Fruit fly (Drosophila melanogaster): ENCODE measurements around the gene Grx1.

Grx1 gene

dm6 chr3L:18822450-18823220 lies 46.4 kb upstream of the Grx1 start, which contains the start of gene Cat (continued):
- TF ChIP-seq CkIIα-i1 (GFP tag; IDR thresholded peaks at IDR 0.05) = no peak
- TF ChIP-seq bbx (GFP tag; IDR thresholded peaks at IDR 0.05; ENCODE audit: partially characterized antibody) = peak; percentile 88
- TF ChIP-seq Doc2 (GFP tag; IDR thresholded peaks at IDR 0.05) = no peak
- TF ChIP-seq pan (optimal IDR thresholded peaks at IDR 0.05) = no peak
- TF ChIP-seq pan (GFP tag; optimal IDR thresholded peaks at IDR 0.05 in 1 of 2, IDR thresholded peaks at IDR 0.05 in 1 of 2) = peak in 1 of 2 experiments; percentile 37
- TF ChIP-seq CG1602 (GFP tag; optimal IDR thresholded peaks at IDR 0.05) = no peak
- peak; percentile 46 for TF ChIP-seq CG2678 (tag; optimal IDR thresholded peaks at IDR 0.05)
- no peak for TF ChIP-seq Lhr (GFP tag; optimal IDR thresholded peaks at IDR 0.05)
- TF ChIP-seq tin (GFP tag; optimal IDR thresholded peaks at IDR 0.05) = peak; percentile 41
- TF ChIP-seq Lpt (GFP tag; optimal IDR thresholded peaks at IDR 0.05) = no peak
- TF ChIP-seq CG13624 (GFP tag; optimal IDR thresholded peaks at IDR 0.05) = peak; percentile 42
- no peak for TF ChIP-seq disco-r (GFP tag; optimal IDR thresholded peaks at IDR 0.05)
- TF ChIP-seq Bgb (GFP tag; IDR thresholded peaks at IDR 0.05; ENCODE audit: partially characterized antibody) = peak; percentile 84
- peak; percentile 46 for TF ChIP-seq mirr (GFP tag; optimal IDR thresholded peaks at IDR 0.05)
- peak; percentile 16 for TF ChIP-seq zen (tag; optimal IDR thresholded peaks at IDR 0.05)
- no peak for TF ChIP-seq TFAM (GFP tag; optimal IDR thresholded peaks at IDR 0.05)
- peak; percentile 51 for TF ChIP-seq sqz (GFP tag; optimal IDR thresholded peaks at IDR 0.05)
- TF ChIP-seq sob (GFP tag; IDR thresholded peaks at IDR 0.05) = peak; percentile 60; the same call in 1 of the 2 replicates
- TF ChIP-seq ap (GFP tag; IDR thresholded peaks at IDR 0.05) = no peak
- TF ChIP-seq Poxn (GFP tag; IDR thresholded peaks at IDR 0.05) = no peak
- peak; percentile 77; the same call in 1 of the 3 replicates for TF ChIP-seq knrl (GFP tag; IDR thresholded peaks at IDR 0.05; ENCODE audit: partially characterized antibody)
- no peak; the same call in 1 of the 2 replicates for TF ChIP-seq CG1024 (GFP tag; IDR thresholded peaks at IDR 0.05)
- no peak for TF ChIP-seq CG9215 (GFP tag; IDR thresholded peaks at IDR 0.05)
- no peak for TF ChIP-seq h (optimal IDR thresholded peaks at IDR 0.05)
- TF ChIP-seq CG2202 (tag; optimal IDR thresholded peaks at IDR 0.05) = peak; percentile 32
- no peak for TF ChIP-seq CG10565 (GFP tag; optimal IDR thresholded peaks at IDR 0.05)
- TF ChIP-seq CG8089 (GFP tag; optimal IDR thresholded peaks at IDR 0.05) = no peak
- peak; percentile 17 for TF ChIP-seq Hr3 (GFP tag; optimal IDR thresholded peaks at IDR 0.05)
- no peak for TF ChIP-seq CG6175 (GFP tag; IDR thresholded peaks at IDR 0.05)
- no peak for TF ChIP-seq CG11695 (GFP tag; IDR thresholded peaks at IDR 0.05)
- peak; percentile 70 to 82 for TF ChIP-seq Trl (optimal IDR thresholded peaks at IDR 0.05)
- TF ChIP-seq Trl (GFP tag; optimal IDR thresholded peaks at IDR 0.05) = peak; percentile 26
- TF ChIP-seq Chrac-16 (GFP tag; optimal IDR thresholded peaks at IDR 0.05) = peak; percentile 27
- no peak for TF ChIP-seq CG4730 (GFP tag; IDR thresholded peaks at IDR 0.05)
- TF ChIP-seq Myb (GFP tag; optimal IDR thresholded peaks at IDR 0.05) = peak; percentile 25
- peak; percentile 57; the same call in 1 of the 2 replicates for TF ChIP-seq Xrp1 (GFP tag; IDR thresholded peaks at IDR 0.05)
- peak; percentile 55 for TF ChIP-seq psq (GFP tag; optimal IDR thresholded peaks at IDR 0.05)
- TF ChIP-seq Med (GFP tag) = peak; percentile 83
- TF ChIP-seq croc (GFP tag; conservative IDR thresholded peaks at IDR 0.05) = no peak
- peak; percentile 52 for TF ChIP-seq MBD-R2 (GFP tag; IDR thresholded peaks at IDR 0.05)
- TF ChIP-seq Mrtf (GFP tag; IDR thresholded peaks at IDR 0.05) = no peak; the same call in 2 of the 3 replicates
- TF ChIP-seq Fer3 (tag; optimal IDR thresholded peaks at IDR 0.05) = peak; percentile 33
- peak; percentile 6 for TF ChIP-seq CG5245 (GFP tag; optimal IDR thresholded peaks at IDR 0.05)
- no peak for TF ChIP-seq ro (GFP tag; IDR thresholded peaks at IDR 0.05)
- TF ChIP-seq ttk (GFP tag; IDR thresholded peaks at IDR 0.05) = no peak
- TF ChIP-seq CG13775 (GFP tag; optimal IDR thresholded peaks at IDR 0.05) = no peak
- peak; percentile 27 for TF ChIP-seq Blimp-1 (GFP tag; optimal IDR thresholded peaks at IDR 0.05)
- TF ChIP-seq Dref (GFP tag; IDR thresholded peaks at IDR 0.05) = no peak; the same call in 1 of the 2 replicates
- no peak for TF ChIP-seq sc (optimal IDR thresholded peaks at IDR 0.05)
- TF ChIP-seq sc (GFP tag; optimal IDR thresholded peaks at IDR 0.05) = no peak
- TF ChIP-seq CG34376 (GFP tag; optimal IDR thresholded peaks at IDR 0.05) = peak; percentile 14
- TF ChIP-seq fd3F (GFP tag; optimal IDR thresholded peaks at IDR 0.05) = no peak
